Worm (Caenorhabditis elegans) whole organism, L4 larva: ENCODE results near the gene D1046.16.

Experiments
- F10B5.3 ChIP-seq: sonication (generic microtip); optimal IDR thresholded peaks from 2 replicates; lab custom pipeline; 2016; ENCODE audit warnings: mild to moderate bottlenecking, missing genetic modification characterization, missing compliant biosample characterization
- F37D6.2 ChIP-seq: sonication (generic microtip); optimal IDR thresholded peaks from 2 replicates; lab custom pipeline; 2016; ENCODE audit warnings: mild to moderate bottlenecking, missing genetic modification characterization, missing compliant biosample characterization
- F49E8.2 ChIP-seq: sonication (generic microtip); optimal IDR thresholded peaks from 2 replicates; lab custom pipeline; 2016; ENCODE audit warnings: missing compliant biosample characterization, mild to moderate bottlenecking, missing genetic modification characterization, borderline replicate concordance
- T20F7.1 ChIP-seq: fragments of 200-800 bp; sonication (Bioruptor generic); optimal IDR thresholded peaks from 2 replicates; lab custom pipeline; 2018; ENCODE audit warnings: mild to moderate bottlenecking, missing genetic modification characterization, missing compliant biosample characterization
- T26A8.4 ChIP-seq: fragments of 200-800 bp; sonication (Bioruptor generic); IDR thresholded peaks from 2 replicates; pipeline ENCODE4 v1.3.6; 2022; ENCODE audit warnings: missing genetic modification characterization, missing compliant biosample characterization
- Y48G9A.11 ChIP-seq: fragments of 200-800 bp; sonication (Bioruptor generic); IDR thresholded peaks from 2 replicates; pipeline ENCODE4 v1.3.6; 2022; ENCODE audit warnings: missing genetic modification reagents, missing genetic modification characterization, missing compliant biosample characterization
- Y5F2A.4 ChIP-seq: fragments of 200-800 bp; sonication (Bioruptor generic); optimal IDR thresholded peaks from 2 replicates; lab custom pipeline; 2018; ENCODE audit warnings: mild to moderate bottlenecking, missing genetic modification characterization, missing compliant biosample characterization
- ZK546.5 ChIP-seq, 2 experiments: sonication (generic microtip); optimal IDR thresholded peaks; 2 replicates each; lab custom pipeline; 2017; ENCODE audit warnings: missing biosample characterization in 2 of 2, missing genetic modification characterization in 2 of 2
- aly-2 ChIP-seq: sonication (generic microtip); optimal IDR thresholded peaks from 2 replicates; lab custom pipeline; 2018; ENCODE audit warnings: missing biosample characterization, missing genetic modification characterization
- ceh-32 ChIP-seq: sonication (generic microtip); optimal IDR thresholded peaks from 2 replicates; lab custom pipeline; 2016; ENCODE audit warnings: mild to moderate bottlenecking, missing genetic modification characterization, missing compliant biosample characterization; ENCODE audit not compliant: poor library complexity
- ceh-44 ChIP-seq: fragments of 200-800 bp; sonication (Bioruptor generic); IDR thresholded peaks from 2 replicates; pipeline ENCODE4 v1.3.6; 2022; ENCODE audit warnings: missing genetic modification reagents, missing genetic modification characterization, missing compliant biosample characterization
- ces-1 ChIP-seq: fragments of 150-350 bp; sonication (generic microtip); optimal IDR thresholded peaks from 4 replicates; lab custom pipeline; 2014; ENCODE audit warnings: missing biosample characterization, missing genetic modification reagents, missing genetic modification characterization
- ctbp-1 ChIP-seq: fragments of 200-800 bp; sonication (Bioruptor generic); IDR thresholded peaks from 2 replicates; pipeline ENCODE4 v1.3.6; 2022; ENCODE audit warnings: missing genetic modification reagents, missing genetic modification characterization, missing compliant biosample characterization
- daf-16 ChIP-seq, 3 experiments: sonication (generic microtip); optimal IDR thresholded peaks; 2 replicates each; lab custom pipeline; 2016 to 2017; ENCODE audit warnings: missing genetic modification characterization in 3 of 3, missing genetic modification reagents in 3 of 3, mild to moderate bottlenecking in 2 of 3, missing compliant biosample characterization in 2 of 3, missing biosample characterization in 1 of 3, moderate library complexity in 1 of 3
- daf-19 ChIP-seq: fragments of 200-800 bp; sonication (Bioruptor generic); conservative IDR thresholded peaks from 2 replicates; pipeline ENCODE4 v1.3.6; 2022; ENCODE audit warnings: missing genetic modification characterization, missing compliant biosample characterization
- dmd-6 ChIP-seq: fragments of 200-800 bp; sonication (Bioruptor generic); IDR thresholded peaks from 2 replicates; pipeline ENCODE4 v1.3.6; 2022; ENCODE audit warnings: missing genetic modification reagents, missing genetic modification characterization, missing compliant biosample characterization
- dve-1 ChIP-seq: sonication (generic microtip); optimal IDR thresholded peaks from 2 replicates; lab custom pipeline; 2017; ENCODE audit warnings: antibody characterized with exemption, mild to moderate bottlenecking, missing genetic modification characterization, missing compliant biosample characterization; ENCODE audit not compliant: insufficient read depth
- egl-43 ChIP-seq: fragments of 200-800 bp; sonication (Bioruptor generic); IDR thresholded peaks from 2 replicates; pipeline ENCODE4 v1.3.6; 2022; ENCODE audit warnings: missing genetic modification reagents, missing genetic modification characterization, missing compliant biosample characterization
- fkh-10 ChIP-seq: fragments of 150-350 bp; optimal IDR thresholded peaks from 2 replicates; lab custom pipeline; 2014; ENCODE audit warnings: missing biosample characterization, missing genetic modification reagents, missing genetic modification characterization
- hlh-11 ChIP-seq: fragments of 200-800 bp; sonication (Bioruptor generic); optimal IDR thresholded peaks from 2 replicates; lab custom pipeline; 2018; ENCODE audit warnings: mild to moderate bottlenecking, missing genetic modification characterization, missing compliant biosample characterization
- hlh-30 ChIP-seq: sonication (generic microtip); optimal IDR thresholded peaks from 2 replicates; lab custom pipeline; 2017; ENCODE audit warnings: antibody characterized with exemption, mild to moderate bottlenecking, missing genetic modification characterization, missing compliant biosample characterization; ENCODE audit not compliant: insufficient read depth
- hmg-1.1 ChIP-seq: fragments of 200-800 bp; sonication (Bioruptor generic); IDR thresholded peaks from 2 replicates; pipeline ENCODE4 v1.3.6; 2022; ENCODE audit warnings: missing genetic modification reagents, missing genetic modification characterization, missing compliant biosample characterization
- lin-15B ChIP-seq: fragments of 150-350 bp; sonication (generic microtip); optimal IDR thresholded peaks from 3 replicates; lab custom pipeline; 2014; ENCODE audit warnings: missing biosample characterization, missing genetic modification characterization
- lin-29 ChIP-seq: fragments of 200-800 bp; sonication (Bioruptor generic); IDR thresholded peaks from 2 replicates; pipeline ENCODE4 v1.3.6; 2022; ENCODE audit warnings: missing genetic modification reagents, missing genetic modification characterization, missing compliant biosample characterization
- lsy-2 ChIP-seq, 2 experiments: fragments of 150-350 bp in 1 of 2; sonication (generic microtip) in 1 of 2; optimal IDR thresholded peaks; 2 replicates each; lab custom pipeline; 2014 to 2017; ENCODE audit warnings: missing biosample characterization in 2 of 2, missing genetic modification characterization in 2 of 2
- madf-5 ChIP-seq, 2 experiments: fragments of 200-800 bp; sonication (Bioruptor generic); IDR thresholded peaks; 2 replicates each; pipeline ENCODE4 v1.3.6; 2022; ENCODE audit warnings: missing compliant biosample characterization in 2 of 2, missing genetic modification characterization in 2 of 2
- mdl-1 ChIP-seq, 2 experiments: fragments of 150-350 bp in 1 of 2; sonication (generic microtip) in 1 of 2; optimal IDR thresholded peaks; 2 replicates each; lab custom pipeline; 2014 to 2017; ENCODE audit warnings: missing biosample characterization in 2 of 2, missing genetic modification characterization in 2 of 2
- mes-2 ChIP-seq: sonication (generic microtip); optimal IDR thresholded peaks from 2 replicates; lab custom pipeline; 2016; ENCODE audit warnings: missing genotype, mild to moderate bottlenecking, missing genetic modification characterization, missing compliant biosample characterization; ENCODE audit not compliant: poor library complexity, severe bottlenecking
- mxl-3 ChIP-seq: fragments of 200-800 bp; sonication (Bioruptor generic); optimal IDR thresholded peaks from 2 replicates; lab custom pipeline; 2018; ENCODE audit warnings: mild to moderate bottlenecking, missing genetic modification characterization, missing compliant biosample characterization
- nhr-10 ChIP-seq: fragments of 150-350 bp; optimal IDR thresholded peaks from 2 replicates; lab custom pipeline; 2014; ENCODE audit warnings: missing biosample characterization, missing genetic modification characterization
- nhr-102 ChIP-seq: sonication (generic microtip); optimal IDR thresholded peaks from 2 replicates; lab custom pipeline; 2016; ENCODE audit warnings: mild to moderate bottlenecking, missing genetic modification characterization, moderate library complexity, missing compliant biosample characterization
- nhr-111 ChIP-seq: fragments of 200-800 bp; sonication (Bioruptor generic); optimal IDR thresholded peaks from 2 replicates; lab custom pipeline; 2018; ENCODE audit warnings: mild to moderate bottlenecking, missing genetic modification characterization, missing compliant biosample characterization
- nhr-41 ChIP-seq: fragments of 200-800 bp; sonication (Bioruptor generic); IDR thresholded peaks from 2 replicates; pipeline ENCODE4 v1.3.6; 2022; ENCODE audit warnings: missing genetic modification reagents, missing genetic modification characterization, missing compliant biosample characterization
- nhr-6 ChIP-seq: fragments of 150-350 bp; optimal IDR thresholded peaks from 2 replicates; lab custom pipeline; 2014; ENCODE audit warnings: missing biosample characterization, missing genetic modification characterization
- nhr-76 ChIP-seq: fragments of 150-350 bp; optimal IDR thresholded peaks from 2 replicates; lab custom pipeline; 2014; ENCODE audit warnings: missing biosample characterization, missing genetic modification characterization
- sdz-12 ChIP-seq: fragments of 200-800 bp; sonication (Bioruptor generic); optimal IDR thresholded peaks from 2 replicates; lab custom pipeline; 2018; ENCODE audit warnings: mild to moderate bottlenecking, missing genetic modification characterization, missing compliant biosample characterization
- snpc-1.2 ChIP-seq: fragments of 200-800 bp; sonication (Bioruptor generic); IDR thresholded peaks from 2 replicates; pipeline ENCODE4 v1.3.6; 2022; ENCODE audit warnings: missing genetic modification reagents, missing genetic modification characterization, missing compliant biosample characterization
- spr-3 ChIP-seq: fragments of 200-800 bp; sonication (Bioruptor generic); optimal IDR thresholded peaks from 2 replicates; lab custom pipeline; 2018; ENCODE audit warnings: mild to moderate bottlenecking, missing genetic modification characterization, missing compliant biosample characterization
- unc-130 ChIP-seq: sonication (generic microtip); optimal IDR thresholded peaks from 2 replicates; lab custom pipeline; 2016; ENCODE audit warnings: missing genetic modification reagents, missing genetic modification characterization, missing compliant biosample characterization
- unc-39 ChIP-seq: sonication (generic microtip); optimal IDR thresholded peaks from 2 replicates; lab custom pipeline; 2017; ENCODE audit warnings: missing biosample characterization, missing genetic modification characterization
- ztf-11 ChIP-seq: fragments of 150-350 bp; optimal IDR thresholded peaks from 2 replicates; lab custom pipeline; 2014; ENCODE audit warnings: missing biosample characterization, missing genetic modification characterization
- ztf-7 ChIP-seq: fragments of 150-350 bp; optimal IDR thresholded peaks from 2 replicates; lab custom pipeline; 2014; ENCODE audit warnings: missing biosample characterization, missing genetic modification characterization

The D1046.16 gene

DNA sequence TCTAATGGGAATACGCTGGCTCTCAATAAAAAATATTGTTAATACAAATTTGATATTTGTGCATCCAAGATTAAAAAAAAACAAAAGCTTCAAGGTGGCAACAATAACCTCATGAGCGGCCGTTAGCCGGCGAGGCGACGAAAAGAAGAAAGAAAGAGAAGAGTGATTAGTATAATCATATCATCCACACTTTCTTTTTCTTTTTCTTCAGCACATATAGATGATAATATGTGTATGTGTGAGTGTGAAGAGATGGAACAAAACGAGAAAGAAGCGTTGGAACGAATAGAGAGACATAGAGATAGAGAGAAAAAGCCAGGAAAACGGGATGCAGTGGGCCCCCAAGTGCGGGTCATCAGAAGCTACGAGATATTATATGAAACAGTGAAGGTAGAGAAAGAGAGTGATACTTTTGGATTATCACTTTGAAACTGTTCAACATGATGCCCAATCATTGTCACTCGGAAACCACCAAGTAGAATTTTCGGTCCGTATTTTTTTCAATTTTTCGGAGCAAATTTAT is 1.6 kb upstream of the D1046.16 start:
- TF ChIP-seq mdl-1 (tag; optimal IDR thresholded peaks at IDR 0.05; lab: Kevin White, UChicago), result peak in 1 of 2 experiments; percentile 14
- peak; percentile 6 for TF ChIP-seq hlh-30 (tag; lab: Kevin White, UChicago)
- no peak for TF ChIP-seq dve-1 (tag; lab: Kevin White, UChicago)
- TF ChIP-seq Y5F2A.4 (GFP tag; lab: Kevin White, UChicago), result no peak
- peak in 1 of 2 experiments; percentile 35 for TF ChIP-seq lsy-2 (tag; optimal IDR thresholded peaks at IDR 0.05; lab: Kevin White, UChicago)
- no peak for TF ChIP-seq nhr-102 (tag; lab: Kevin White, UChicago)
- peak; percentile 24 for TF ChIP-seq hlh-11 (tag; lab: Kevin White, UChicago)
- no peak for TF ChIP-seq mxl-3 (GFP tag; lab: Kevin White, UChicago)
- no peak for TF ChIP-seq madf-5 (GFP tag; IDR thresholded peaks at IDR 0.05; lab: Robert Waterston, UW)
- TF ChIP-seq mes-2 (tag; lab: Kevin White, UChicago), result no peak
- TF ChIP-seq lin-15B, result no peak
- TF ChIP-seq, all 104 proteins: peak for 4

DNA sequence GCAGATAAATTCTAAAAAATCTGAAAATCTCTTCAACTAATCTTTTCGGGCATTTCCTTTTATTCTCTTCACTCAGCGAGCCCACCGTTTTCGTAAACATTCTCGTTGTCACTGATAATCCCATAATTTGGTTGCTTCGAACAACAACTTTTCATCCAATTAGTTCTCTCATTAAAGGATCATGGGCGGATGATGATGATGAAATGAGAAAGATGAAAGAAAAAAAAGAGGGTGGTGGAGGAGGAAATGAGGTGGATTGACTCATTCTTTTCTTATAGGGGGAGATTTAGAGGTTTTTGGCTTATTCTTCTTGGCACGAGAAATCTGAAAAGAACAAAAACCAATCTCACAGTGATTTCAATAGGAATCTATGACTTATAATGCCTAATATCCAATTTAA is 784 bp upstream of the D1046.16 start:
- TF ChIP-seq lsy-2 (tag; optimal IDR thresholded peaks at IDR 0.05; lab: Kevin White, UChicago) (no peak), hmg-1.1 (no peak), spr-3 (GFP tag; lab: Kevin White, UChicago) (no peak), F49E8.2 (tag; lab: Kevin White, UChicago) (no peak), lin-29 (GFP tag; lab: Robert Waterston, UW) (no peak), nhr-76 (no peak), Y48G9A.11 (GFP tag; lab: Robert Waterston, UW) (no peak), hlh-30 (tag; lab: Kevin White, UChicago) (no peak), ceh-44 (GFP tag; lab: Robert Waterston, UW) (no peak), daf-19 (GFP tag; lab: Robert Waterston, UW) (no peak), ces-1 (GFP tag; lab: Kevin White, UChicago) (no peak), ztf-11 (tag; lab: Kevin White, UChicago) (no peak), nhr-111 (GFP tag; lab: Kevin White, UChicago) (no peak), nhr-41 (no peak), T26A8.4 (GFP tag; lab: Robert Waterston, UW) (no peak), T20F7.1 (GFP tag; lab: Kevin White, UChicago) (no peak)

DNA sequence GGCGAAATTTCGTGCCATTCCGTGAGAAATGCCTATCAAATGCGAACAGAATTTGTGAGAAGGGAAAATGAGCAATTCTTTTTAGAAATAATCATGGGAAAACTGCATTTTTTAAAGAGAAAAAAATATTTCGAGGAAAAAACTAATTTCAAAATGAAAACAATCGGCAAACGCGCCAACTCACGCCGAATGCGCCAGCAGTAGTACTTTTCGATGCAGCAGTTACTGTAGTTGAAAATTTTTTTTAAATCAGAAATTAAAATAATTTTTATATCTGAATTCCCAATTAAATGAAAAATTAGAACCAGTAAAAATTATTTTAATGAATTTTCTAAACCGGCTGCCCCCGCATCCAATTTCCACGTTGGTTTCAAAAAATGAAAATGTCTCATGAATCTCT is 1.4 kb downstream of the D1046.16 start:
- TF ChIP-seq F10B5.3 (tag; lab: Kevin White, UChicago), result no peak
- peak; percentile 53; the same call in 1 of the 2 replicates for TF ChIP-seq snpc-1.2

DNA sequence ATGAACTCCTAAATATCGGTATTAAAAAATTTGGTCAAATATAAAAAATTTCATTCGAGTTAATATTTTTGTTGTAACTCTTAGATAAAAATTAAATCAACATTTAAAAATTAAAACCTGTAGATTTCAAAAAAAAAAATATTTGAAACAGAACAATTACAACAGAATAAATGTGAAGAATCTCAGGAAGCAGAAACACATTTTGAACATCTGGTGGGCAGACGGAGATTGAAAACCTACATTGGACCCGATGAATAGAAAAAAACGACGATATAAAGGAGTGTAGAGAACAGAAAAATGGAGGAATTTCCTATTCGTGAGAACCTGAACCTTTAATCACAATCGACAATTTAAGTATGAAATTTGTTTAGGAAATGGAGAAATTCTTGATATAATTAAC is 2.2 kb downstream of the D1046.16 start:
- TF ChIP-seq fkh-10 (GFP tag; lab: Kevin White, UChicago) (no peak), ZK546.5 (tag; optimal IDR thresholded peaks at IDR 0.05; lab: Kevin White, UChicago) (no peak), sdz-12 (GFP tag; lab: Kevin White, UChicago) (no peak), nhr-102 (tag; lab: Kevin White, UChicago) (no peak), dmd-6 (GFP tag; lab: Robert Waterston, UW) (no peak)

DNA sequence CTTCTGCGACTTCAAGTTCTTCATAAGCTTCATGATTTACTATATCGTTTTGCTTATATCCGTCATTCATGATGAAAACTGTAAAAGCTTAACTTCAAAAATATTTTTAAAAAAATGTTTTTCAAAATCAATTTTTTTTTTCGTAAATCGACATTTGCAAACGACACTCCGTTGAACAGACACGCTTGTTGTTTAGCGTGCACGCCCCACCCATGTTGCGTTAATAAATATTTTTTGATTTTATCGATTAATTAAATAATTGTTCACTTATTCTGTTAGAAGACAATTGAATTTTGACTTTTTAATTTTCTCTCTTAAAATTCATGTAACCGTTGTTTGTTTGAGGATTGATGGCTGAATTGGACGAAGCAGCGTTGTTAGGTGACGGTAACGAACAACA is 4.0 kb downstream of the D1046.16 start, which contains the start of the genes D1046.2 and cfim-2:
TSS of gene D1046.2 (minus strand) at position 78 of the 400 bp plus-strand sequence.
TSS of gene cfim-2 (plus strand) at position 335 of the 400 bp plus-strand sequence.
- TF ChIP-seq ceh-32 (tag; lab: Kevin White, UChicago) (no peak), nhr-10 (tag; lab: Kevin White, UChicago) (no peak), nhr-102 (tag; lab: Kevin White, UChicago) (no peak), ztf-7 (tag; lab: Kevin White, UChicago) (no peak), unc-39 (tag; lab: Kevin White, UChicago) (no peak), hlh-30 (tag; lab: Kevin White, UChicago) (peak; percentile 26), mxl-3 (GFP tag; lab: Kevin White, UChicago) (no peak), egl-43 (GFP tag; lab: Robert Waterston, UW) (no peak), nhr-6 (tag; lab: Kevin White, UChicago) (no peak), ctbp-1 (GFP tag; lab: Robert Waterston, UW) (no peak), lsy-2 (tag; optimal IDR thresholded peaks at IDR 0.05; lab: Kevin White, UChicago) (peak in 1 of 2 experiments; percentile 57), unc-130 (no peak), daf-16 (GFP tag; optimal IDR thresholded peaks at IDR 0.05; lab: Kevin White, UChicago) (no peak), daf-16 (tag; optimal IDR thresholded peaks at IDR 0.05; lab: Kevin White, UChicago) (no peak), F37D6.2 (tag; lab: Kevin White, UChicago) (no peak), dve-1 (tag; lab: Kevin White, UChicago) (peak; percentile 12), aly-2 (tag; lab: Kevin White, UChicago) (no peak)
